Worm (Caenorhabditis elegans): ENCODE measurements around the gene C49C8.6.

DNA sequence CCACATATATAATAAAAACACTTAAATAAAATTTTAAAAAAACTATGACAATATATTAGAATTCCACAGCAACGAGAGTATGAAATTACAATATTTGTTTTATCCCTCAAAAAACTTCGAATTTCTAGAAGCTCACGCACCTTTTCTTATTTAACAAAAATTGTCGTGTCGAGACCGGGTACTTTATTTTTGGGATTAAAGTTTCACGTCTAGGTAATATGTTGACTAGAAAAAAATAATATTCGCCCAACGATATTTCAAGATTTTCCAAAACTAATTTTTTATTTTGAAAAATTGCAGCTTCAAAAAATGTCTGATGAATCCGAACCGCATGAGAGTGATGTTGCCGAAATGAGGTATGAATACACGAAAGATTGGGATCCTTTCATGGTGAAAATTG is 13.6 kb downstream of the C49C8.6 start, which contains the start of gene C49C8.3:
- TF ChIP-seq pag-3 (tag; optimal IDR thresholded peaks at IDR 0.05; ENCODE audit: borderline replicate concordance) (no peak), lim-6 (tag; optimal IDR thresholded peaks at IDR 0.05) (no peak), ceh-14 (tag; optimal IDR thresholded peaks at IDR 0.05) (no peak), ztf-16 (tag; optimal IDR thresholded peaks at IDR 0.05) (no peak), sox-2 (GFP tag; IDR thresholded peaks at IDR 0.05) (no peak), rnt-1 (tag; optimal IDR thresholded peaks at IDR 0.05) (no peak)

Data from whole organism, late embryonic.